Worm (Caenorhabditis elegans) whole organism, L4 larva: Measurements from ENCODE around the gene Y49E10.21.

Experiments
- F10B5.3 ChIP-seq: sonication (generic microtip); optimal IDR thresholded peaks from 2 replicates; lab custom pipeline; 2016; ENCODE audit warnings: mild to moderate bottlenecking, missing genetic modification characterization, missing compliant biosample characterization
- F37D6.2 ChIP-seq: sonication (generic microtip); optimal IDR thresholded peaks from 2 replicates; lab custom pipeline; 2016; ENCODE audit warnings: mild to moderate bottlenecking, missing genetic modification characterization, missing compliant biosample characterization
- F44E2.7 ChIP-seq: fragments of 200-800 bp; sonication (Bioruptor generic); IDR thresholded peaks from 2 replicates; pipeline ENCODE4 v2.1.2; 2022; ENCODE audit warnings: missing genetic modification characterization, missing compliant biosample characterization
- R02D3.7 ChIP-seq: fragments of 150-350 bp; sonication (generic microtip); optimal IDR thresholded peaks from 3 replicates; lab custom pipeline; 2014; ENCODE audit warnings: missing biosample characterization, missing genetic modification characterization
- T26A8.4 ChIP-seq: fragments of 200-800 bp; sonication (Bioruptor generic); IDR thresholded peaks from 2 replicates; pipeline ENCODE4 v1.3.6; 2022; ENCODE audit warnings: missing genetic modification characterization, missing compliant biosample characterization
- Y75B8A.6 ChIP-seq: fragments of 200-800 bp; sonication (Bioruptor generic); IDR thresholded peaks from 2 replicates; pipeline ENCODE4 v1.3.6; 2022; ENCODE audit warnings: missing genetic modification reagents, missing genetic modification characterization, missing compliant biosample characterization
- aly-2 ChIP-seq: sonication (generic microtip); optimal IDR thresholded peaks from 2 replicates; lab custom pipeline; 2018; ENCODE audit warnings: missing biosample characterization, missing genetic modification characterization
- ama-1 ChIP-seq: fragments of 150-350 bp; optimal IDR thresholded peaks from 2 replicates; lab custom pipeline; 2014; ENCODE audit warnings: inconsistent platforms, mixed read lengths
- arid-1 ChIP-seq: fragments of 200-800 bp; sonication (Bioruptor generic); conservative IDR thresholded peaks from 2 replicates; pipeline ENCODE4 v1.3.6; 2022; ENCODE audit warnings: missing genetic modification reagents, missing genetic modification characterization, missing compliant biosample characterization
- ceh-20 ChIP-seq: fragments of 200-800 bp; sonication (Bioruptor generic); IDR thresholded peaks from 2 replicates; pipeline ENCODE4 v1.3.6; 2022; ENCODE audit warnings: missing genetic modification reagents, missing genetic modification characterization, missing compliant biosample characterization
- ceh-28 ChIP-seq: fragments of 150-350 bp; optimal IDR thresholded peaks from 2 replicates; lab custom pipeline; 2014; ENCODE audit warnings: missing biosample characterization, missing genetic modification reagents, missing genetic modification characterization
- ceh-32 ChIP-seq: sonication (generic microtip); optimal IDR thresholded peaks from 2 replicates; lab custom pipeline; 2016; ENCODE audit warnings: mild to moderate bottlenecking, missing genetic modification characterization, missing compliant biosample characterization; ENCODE audit not compliant: poor library complexity
- ctbp-1 ChIP-seq: fragments of 200-800 bp; sonication (Bioruptor generic); IDR thresholded peaks from 2 replicates; pipeline ENCODE4 v1.3.6; 2022; ENCODE audit warnings: missing genetic modification reagents, missing genetic modification characterization, missing compliant biosample characterization
- daf-16 ChIP-seq, 3 experiments: sonication (generic microtip); optimal IDR thresholded peaks; 2 replicates each; lab custom pipeline; 2016 to 2017; ENCODE audit warnings: missing genetic modification characterization in 3 of 3, missing genetic modification reagents in 3 of 3, mild to moderate bottlenecking in 2 of 3, missing compliant biosample characterization in 2 of 3, missing biosample characterization in 1 of 3, moderate library complexity in 1 of 3
- daf-19 ChIP-seq: fragments of 200-800 bp; sonication (Bioruptor generic); conservative IDR thresholded peaks from 2 replicates; pipeline ENCODE4 v1.3.6; 2022; ENCODE audit warnings: missing genetic modification characterization, missing compliant biosample characterization
- daf-8 ChIP-seq: fragments of 200-800 bp; sonication (Bioruptor generic); IDR thresholded peaks from 2 replicates; pipeline ENCODE4 v1.3.6; 2022; ENCODE audit warnings: missing genetic modification characterization, missing compliant biosample characterization
- duxl-1 ChIP-seq: sonication (generic microtip); optimal IDR thresholded peaks from 2 replicates; lab custom pipeline; 2016; ENCODE audit warnings: mild to moderate bottlenecking, missing genetic modification characterization, moderate library complexity, missing compliant biosample characterization; ENCODE audit not compliant: poor library complexity
- dve-1 ChIP-seq: sonication (generic microtip); optimal IDR thresholded peaks from 2 replicates; lab custom pipeline; 2017; ENCODE audit warnings: antibody characterized with exemption, mild to moderate bottlenecking, missing genetic modification characterization, missing compliant biosample characterization; ENCODE audit not compliant: insufficient read depth
- fkh-10 ChIP-seq: fragments of 150-350 bp; optimal IDR thresholded peaks from 2 replicates; lab custom pipeline; 2014; ENCODE audit warnings: missing biosample characterization, missing genetic modification reagents, missing genetic modification characterization
- fos-1 ChIP-seq: fragments of 150-350 bp; optimal IDR thresholded peaks from 2 replicates; lab custom pipeline; 2014; ENCODE audit warnings: missing biosample characterization, missing genetic modification characterization
- lim-7 ChIP-seq: fragments of 200-800 bp; sonication (Bioruptor generic); IDR thresholded peaks from 2 replicates; pipeline ENCODE4 v1.3.6; 2022; ENCODE audit warnings: missing genetic modification characterization, missing compliant biosample characterization
- lin-1 ChIP-seq: fragments of 200-800 bp; sonication (Bioruptor generic); IDR thresholded peaks from 2 replicates; pipeline ENCODE4 v1.3.6; 2022; ENCODE audit warnings: missing genetic modification reagents, missing genetic modification characterization, missing compliant biosample characterization
- lin-13 ChIP-seq: fragments of 150-350 bp; optimal IDR thresholded peaks from 2 replicates; lab custom pipeline; 2014; ENCODE audit warnings: missing biosample characterization, missing genetic modification reagents, missing genetic modification characterization
- lir-3 ChIP-seq: sonication (generic microtip); optimal IDR thresholded peaks from 2 replicates; lab custom pipeline; 2016; ENCODE audit warnings: mild to moderate bottlenecking, missing genetic modification characterization, missing compliant biosample characterization
- mdl-1 ChIP-seq, 2 experiments: fragments of 150-350 bp in 1 of 2; sonication (generic microtip) in 1 of 2; optimal IDR thresholded peaks; 2 replicates each; lab custom pipeline; 2014 to 2017; ENCODE audit warnings: missing biosample characterization in 2 of 2, missing genetic modification characterization in 2 of 2
- mdt-29 ChIP-seq: fragments of 200-800 bp; sonication (Bioruptor generic); IDR thresholded peaks from 2 replicates; pipeline ENCODE4 v1.3.6; 2022; ENCODE audit warnings: missing genetic modification reagents, missing genetic modification characterization, missing compliant biosample characterization
- mxl-3 ChIP-seq: fragments of 200-800 bp; sonication (Bioruptor generic); optimal IDR thresholded peaks from 2 replicates; lab custom pipeline; 2018; ENCODE audit warnings: mild to moderate bottlenecking, missing genetic modification characterization, missing compliant biosample characterization
- nhr-10 ChIP-seq: fragments of 150-350 bp; optimal IDR thresholded peaks from 2 replicates; lab custom pipeline; 2014; ENCODE audit warnings: missing biosample characterization, missing genetic modification characterization
- nhr-102 ChIP-seq: sonication (generic microtip); optimal IDR thresholded peaks from 2 replicates; lab custom pipeline; 2016; ENCODE audit warnings: mild to moderate bottlenecking, missing genetic modification characterization, moderate library complexity, missing compliant biosample characterization
- nhr-11 ChIP-seq: fragments of 150-350 bp; optimal IDR thresholded peaks from 2 replicates; lab custom pipeline; 2014; ENCODE audit warnings: missing biosample characterization, missing genetic modification characterization
- nhr-28 ChIP-seq: fragments of 150-350 bp; optimal IDR thresholded peaks from 2 replicates; lab custom pipeline; 2014; ENCODE audit warnings: missing biosample characterization, missing genetic modification characterization
- nhr-42 ChIP-seq: fragments of 200-800 bp; sonication (Bioruptor generic); IDR thresholded peaks from 2 replicates; pipeline ENCODE4 v1.3.6; 2022; ENCODE audit warnings: missing genetic modification characterization, missing compliant biosample characterization
- nhr-48 ChIP-seq: sonication (generic microtip); optimal IDR thresholded peaks from 2 replicates; lab custom pipeline; 2016; ENCODE audit warnings: mild to moderate bottlenecking, missing genetic modification characterization, missing compliant biosample characterization
- nhr-6 ChIP-seq: fragments of 150-350 bp; optimal IDR thresholded peaks from 2 replicates; lab custom pipeline; 2014; ENCODE audit warnings: missing biosample characterization, missing genetic modification characterization
- nhr-77 ChIP-seq: fragments of 150-350 bp; optimal IDR thresholded peaks from 2 replicates; lab custom pipeline; 2014; ENCODE audit warnings: missing biosample characterization, missing genetic modification characterization
- pha-4 ChIP-seq, 2 experiments: fragments of 150-350 bp in 1 of 2; fragments of 200-800 bp in 1 of 2; sonication (Bioruptor generic) in 1 of 2; IDR thresholded peaks in 1 of 2; optimal IDR thresholded peaks in 1 of 2; 2 replicates each; pipeline versions ENCODE4 v1.3.6 to Lab custom; 2014 to 2022; ENCODE audit warnings: missing genetic modification characterization in 2 of 2, missing genetic modification reagents in 2 of 2, missing biosample characterization in 1 of 2, missing compliant biosample characterization in 1 of 2
- php-3 ChIP-seq: fragments of 200-800 bp; sonication (Bioruptor generic); IDR thresholded peaks from 2 replicates; pipeline ENCODE4 v1.3.6; 2022; ENCODE audit warnings: missing genetic modification reagents, missing genetic modification characterization, missing compliant biosample characterization
- pqm-1 ChIP-seq: sonication (generic microtip); optimal IDR thresholded peaks from 2 replicates; lab custom pipeline; 2017; ENCODE audit warnings: missing biosample characterization, missing genetic modification characterization
- snpc-4 ChIP-seq: fragments of 150-350 bp; optimal IDR thresholded peaks from 2 replicates; lab custom pipeline; 2014; ENCODE audit warnings: missing biosample characterization, missing genetic modification characterization
- tag-97 ChIP-seq: fragments of 200-800 bp; sonication (Bioruptor generic); IDR thresholded peaks from 2 replicates; pipeline ENCODE4 v1.3.6; 2022; ENCODE audit warnings: missing genetic modification characterization, missing compliant biosample characterization
- unc-39 ChIP-seq: sonication (generic microtip); optimal IDR thresholded peaks from 2 replicates; lab custom pipeline; 2017; ENCODE audit warnings: missing biosample characterization, missing genetic modification characterization
- vab-7 ChIP-seq: fragments of 200-800 bp; sonication (Bioruptor generic); IDR thresholded peaks from 2 replicates; pipeline ENCODE4 v1.3.6; 2022; ENCODE audit warnings: missing genetic modification reagents, missing genetic modification characterization, missing compliant biosample characterization
- zfp-2 ChIP-seq: sonication (generic microtip); optimal IDR thresholded peaks from 2 replicates; lab custom pipeline; 2016; ENCODE audit warnings: mild to moderate bottlenecking, missing genetic modification characterization, missing compliant biosample characterization
- zip-11 ChIP-seq: fragments of 200-800 bp; sonication (Bioruptor generic); IDR thresholded peaks from 2 replicates; pipeline ENCODE4 v1.3.6; 2022; ENCODE audit warnings: missing genetic modification characterization, missing compliant biosample characterization
- ztf-7 ChIP-seq: fragments of 150-350 bp; optimal IDR thresholded peaks from 2 replicates; lab custom pipeline; 2014; ENCODE audit warnings: missing biosample characterization, missing genetic modification characterization

Y49E10.21 gene

DNA sequence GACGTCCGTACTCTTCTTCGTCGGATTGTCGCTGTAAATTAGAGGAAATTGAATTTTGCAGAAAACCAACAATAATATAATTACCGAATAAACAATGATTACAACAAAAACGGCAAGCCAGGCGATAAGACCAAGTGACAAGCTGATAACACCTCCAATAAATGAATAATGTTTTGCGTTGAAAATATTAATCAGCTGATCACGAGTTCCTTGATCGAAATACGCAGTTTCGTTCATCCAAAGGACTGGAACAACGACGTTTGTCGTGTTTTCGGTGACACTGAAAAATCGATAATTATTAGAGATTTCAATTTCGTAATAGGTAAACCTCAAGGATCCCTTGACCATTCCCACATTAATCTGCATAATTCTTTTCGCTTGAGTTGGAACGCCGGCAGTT lies 3.6 kb upstream of the Y49E10.21 start (continued):
- TF ChIP-seq nhr-102 (tag; lab: Kevin White, UChicago) (no peak), daf-8 (GFP tag; lab: Robert Waterston, UW) (no peak), duxl-1 (no peak), arid-1 (GFP tag; lab: Robert Waterston, UW) (no peak), fkh-10 (GFP tag; lab: Kevin White, UChicago) (no peak), lin-13 (GFP tag; lab: Kevin White, UChicago) (no peak), zip-11 (no peak), lir-3 (tag; lab: Kevin White, UChicago) (no peak), ama-1 (lab: Kevin White, UChicago) (no peak), nhr-6 (no peak), T26A8.4 (GFP tag; lab: Robert Waterston, UW) (no peak), pha-4 (GFP tag; IDR thresholded peaks at IDR 0.05; lab: Robert Waterston, UW) (no peak), pha-4 (tag; optimal IDR thresholded peaks at IDR 0.05; lab: Kevin White, UChicago) (no peak), php-3 (GFP tag; lab: Robert Waterston, UW) (peak; percentile 44), mdl-1 (tag; optimal IDR thresholded peaks at IDR 0.05; lab: Kevin White, UChicago) (no peak), unc-39 (tag; lab: Kevin White, UChicago) (no peak), daf-19 (GFP tag; lab: Robert Waterston, UW) (no peak), dve-1 (peak; percentile 29), nhr-42 (no peak), F44E2.7 (no peak), zfp-2 (tag; lab: Kevin White, UChicago) (no peak), nhr-10 (tag; lab: Kevin White, UChicago) (no peak), lim-7 (GFP tag; lab: Robert Waterston, UW) (no peak), fos-1 (no peak), F37D6.2 (tag; lab: Kevin White, UChicago) (no peak), nhr-48 (tag; lab: Kevin White, UChicago) (no peak), snpc-4 (tag; lab: Kevin White, UChicago) (no peak), Y75B8A.6 (GFP tag; lab: Robert Waterston, UW) (no peak), ceh-20 (GFP tag; lab: Robert Waterston, UW) (no peak), vab-7 (GFP tag; lab: Robert Waterston, UW) (no peak), ceh-32 (tag; lab: Kevin White, UChicago) (no peak), nhr-28 (tag; lab: Kevin White, UChicago) (peak; percentile 32), R02D3.7 (tag; lab: Kevin White, UChicago) (no peak), daf-16 (GFP tag; optimal IDR thresholded peaks at IDR 0.05; lab: Kevin White, UChicago) (no peak), daf-16 (tag; optimal IDR thresholded peaks at IDR 0.05; lab: Kevin White, UChicago) (peak; percentile 75), ceh-28 (peak; percentile 62), ctbp-1 (GFP tag; lab: Robert Waterston, UW) (no peak), pqm-1 (tag; lab: Kevin White, UChicago) (peak; percentile 75), nhr-11 (tag; lab: Kevin White, UChicago) (no peak), F10B5.3 (tag; lab: Kevin White, UChicago) (no peak), aly-2 (no peak), nhr-77 (tag; lab: Kevin White, UChicago) (no peak), ztf-7 (tag; lab: Kevin White, UChicago) (no peak), mxl-3 (GFP tag; lab: Kevin White, UChicago) (no peak), lin-1 (GFP tag; lab: Robert Waterston, UW) (no peak), tag-97 (GFP tag; lab: Robert Waterston, UW) (no peak), mdt-29 (GFP tag; lab: Robert Waterston, UW) (no peak)
